Fruit fly (Drosophila melanogaster) whole organism, embryonic: Measurements from ENCODE around the gene alphaTub67C.
A peak's percentile ranks its signal among the peaks of the same experiment; 100 is the strongest.

Source experiments
- ATbp ChIP-seq: fragments of 200-800 bp; sonication (Bioruptor generic); optimal IDR thresholded peaks from 2 replicates; lab custom pipeline; 2017; ENCODE audit warnings: missing biosample characterization, mild to moderate bottlenecking, missing genetic modification characterization, missing genetic modification reagents
- BtbVII ChIP-seq: fragments of 200-800 bp; sonication (Bioruptor generic); optimal IDR thresholded peaks from 3 replicates; lab custom pipeline; 2017; ENCODE audit warnings: missing biosample characterization, mild to moderate bottlenecking, missing genetic modification characterization
- Bteb2 ChIP-seq: fragments of 200-800 bp; sonication (Bioruptor generic); optimal IDR thresholded peaks from 2 replicates; lab custom pipeline; 2016; ENCODE audit warnings: missing biosample characterization, missing genetic modification characterization
- CG11085 ChIP-seq: fragments of 200-800 bp; sonication (Bioruptor generic); IDR thresholded peaks from 2 replicates; pipeline ENCODE4 v1.3.6; 2022; ENCODE audit warnings: missing biosample characterization, missing genetic modification characterization
- CG11504 ChIP-seq: fragments of 200-800 bp; sonication (Bioruptor generic); optimal IDR thresholded peaks from 3 replicates; lab custom pipeline; 2019; ENCODE audit warnings: missing biosample characterization, mild to moderate bottlenecking, missing genetic modification characterization, moderate library complexity
- CG12104 ChIP-seq: fragments of 200-800 bp; sonication (Bioruptor generic); optimal IDR thresholded peaks from 3 replicates; lab custom pipeline; 2016; ENCODE audit warnings: missing biosample characterization, missing genetic modification characterization
- CG15514 ChIP-seq: fragments of 200-800 bp; sonication (Bioruptor generic); optimal IDR thresholded peaks from 3 replicates; lab custom pipeline; 2017; ENCODE audit warnings: missing biosample characterization, missing genetic modification characterization, mild to moderate bottlenecking, moderate library complexity, missing genetic modification reagents
- CG17912 ChIP-seq: fragments of 200-800 bp; sonication (Bioruptor generic); optimal IDR thresholded peaks from 2 replicates; lab custom pipeline; 2018; ENCODE audit warnings: missing biosample characterization, mild to moderate bottlenecking, missing genetic modification characterization
- CG2116 ChIP-seq: fragments of 200-800 bp; sonication (Bioruptor generic); optimal IDR thresholded peaks from 3 replicates; lab custom pipeline; 2018; ENCODE audit warnings: missing biosample characterization, mild to moderate bottlenecking, missing genetic modification characterization
- CG2875 ChIP-seq: fragments of 200-800 bp; sonication (Bioruptor generic); optimal IDR thresholded peaks from 2 replicates; lab custom pipeline; 2017; ENCODE audit warnings: missing biosample characterization, mild to moderate bottlenecking, missing genetic modification characterization, missing genetic modification reagents
- CG31441 ChIP-seq: fragments of 200-800 bp; sonication (Bioruptor generic); IDR thresholded peaks from 2 replicates; pipeline ENCODE4 v1.3.6; 2022; ENCODE audit warnings: missing biosample characterization, missing genetic modification characterization
- CG33557 ChIP-seq: fragments of 200-800 bp; sonication (Bioruptor generic); optimal IDR thresholded peaks from 2 replicates; lab custom pipeline; 2019; ENCODE audit warnings: missing biosample characterization, mild to moderate bottlenecking, missing genetic modification characterization, moderate library complexity
- CG4854 ChIP-seq: fragments of 200-800 bp; sonication (Bioruptor generic); optimal IDR thresholded peaks from 2 replicates; lab custom pipeline; 2016; ENCODE audit warnings: missing biosample characterization, missing genetic modification characterization, inconsistent platforms
- CG5245 ChIP-seq: fragments of 200-800 bp; sonication (Bioruptor generic); optimal IDR thresholded peaks from 3 replicates; lab custom pipeline; 2016; ENCODE audit warnings: missing biosample characterization, missing genetic modification characterization
- CG7372 ChIP-seq: fragments of 200-800 bp; sonication (Bioruptor generic); IDR thresholded peaks from 2 replicates; pipeline ENCODE4 v1.3.6; 2022; ENCODE audit warnings: missing biosample characterization, missing genetic modification characterization
- CG8290 ChIP-seq, 3 experiments: fragments of 200-800 bp; sonication (Bioruptor generic); optimal IDR thresholded peaks; 2 replicates each; lab custom pipeline; 2016 to 2019; ENCODE audit warnings: missing biosample characterization in 3 of 3, missing genetic modification characterization in 3 of 3, mild to moderate bottlenecking in 2 of 3, moderate library complexity in 1 of 3
- CG8944 ChIP-seq: fragments of 200-800 bp; sonication (Bioruptor generic); optimal IDR thresholded peaks from 3 replicates; lab custom pipeline; 2016; ENCODE audit warnings: missing biosample characterization, missing genetic modification characterization
- D ChIP-seq, 2 experiments: fragments of 200-800 bp in 1 of 2; fragments of >200 bp in 1 of 2; sonication (Bioruptor generic) in 1 of 2; optimal IDR thresholded peaks; 2 replicates in 1 of 2; 3 replicates in 1 of 2; lab custom pipeline; 2017; ENCODE audit warnings: mild to moderate bottlenecking in 1 of 2, missing biosample characterization in 1 of 2, missing genetic modification characterization in 1 of 2, missing genetic modification reagents in 1 of 2
- Fer2 ChIP-seq: fragments of 200-800 bp; sonication (Bioruptor generic); optimal IDR thresholded peaks from 2 replicates; lab custom pipeline; 2018; ENCODE audit warnings: missing biosample characterization, mild to moderate bottlenecking, missing genetic modification characterization, moderate library complexity
- GATAe ChIP-seq: fragments of 200-800 bp; sonication (Bioruptor generic); conservative IDR thresholded peaks from 2 replicates; pipeline ENCODE4 v1.3.6; 2022; ENCODE audit warnings: missing biosample characterization, missing genetic modification characterization
- HLH3B ChIP-seq: fragments of 200-800 bp; sonication (Bioruptor generic); IDR thresholded peaks from 2 replicates; pipeline ENCODE4 v1.3.6; 2022; ENCODE audit warnings: missing biosample characterization, missing genetic modification characterization
- Hand ChIP-seq: fragments of 200-800 bp; sonication (Bioruptor generic); optimal IDR thresholded peaks from 2 replicates; lab custom pipeline; 2017; ENCODE audit warnings: mild to moderate bottlenecking, missing biosample characterization, missing genetic modification reagents, missing genetic modification characterization
- Hsf ChIP-seq: fragments of 200-800 bp; sonication (Bioruptor generic); optimal IDR thresholded peaks from 3 replicates; lab custom pipeline; 2016; ENCODE audit warnings: missing biosample characterization, missing genetic modification characterization
- Jarid2 ChIP-seq: fragments of 200-800 bp; sonication (Bioruptor generic); optimal IDR thresholded peaks from 3 replicates; lab custom pipeline; 2017; ENCODE audit warnings: mild to moderate bottlenecking, missing biosample characterization, missing genetic modification reagents, missing genetic modification characterization
- Lhr ChIP-seq: fragments of 200-800 bp; sonication (Bioruptor generic); optimal IDR thresholded peaks from 3 replicates; lab custom pipeline; 2017; ENCODE audit warnings: mild to moderate bottlenecking, missing biosample characterization, missing genetic modification reagents, missing genetic modification characterization
- NC2α ChIP-seq: fragments of 200-800 bp; sonication (Bioruptor generic); optimal IDR thresholded peaks from 2 replicates; lab custom pipeline; 2016; ENCODE audit warnings: missing biosample characterization, missing genetic modification characterization
- Nf-YB ChIP-seq: fragments of 200-800 bp; sonication (Bioruptor generic); optimal IDR thresholded peaks from 3 replicates; lab custom pipeline; 2019; ENCODE audit warnings: missing biosample characterization, mild to moderate bottlenecking, missing genetic modification characterization, moderate library complexity
- Optix ChIP-seq: fragments of 200-800 bp; sonication (Bioruptor generic); IDR thresholded peaks from 3 replicates; pipeline ENCODE4 v1.3.6; 2022; ENCODE audit warnings: missing biosample characterization, missing genetic modification characterization
- Stat92E ChIP-seq, 3 experiments: fragments of >200 bp in 2 of 3; fragments of 200-800 bp in 1 of 3; sonication (Bioruptor generic) in 1 of 3; optimal IDR thresholded peaks; 2 replicates each; lab custom pipeline; 2017 to 2019; ENCODE audit warnings: missing biosample characterization in 3 of 3, missing genetic modification characterization in 3 of 3, mild to moderate bottlenecking in 1 of 3, moderate library complexity in 1 of 3
- ase ChIP-seq: fragments of 200-800 bp; sonication (Bioruptor generic); IDR thresholded peaks from 3 replicates; pipeline ENCODE4 v1.3.6; 2022; ENCODE audit warnings: missing biosample characterization, missing genetic modification characterization
- ash1 ChIP-seq: fragments of 200-800 bp; sonication (Bioruptor generic); optimal IDR thresholded peaks from 2 replicates; lab custom pipeline; 2018; ENCODE audit warnings: missing biosample characterization, mild to moderate bottlenecking, missing genetic modification characterization
- br ChIP-seq: fragments of >200 bp; optimal IDR thresholded peaks from 2 replicates; lab custom pipeline; 2017
- dmrt11E ChIP-seq: fragments of 200-800 bp; sonication (Bioruptor generic); optimal IDR thresholded peaks from 3 replicates; lab custom pipeline; 2018; ENCODE audit warnings: missing biosample characterization, mild to moderate bottlenecking, missing genetic modification characterization, moderate library complexity
- gcm2 ChIP-seq: fragments of 200-800 bp; sonication (Bioruptor generic); optimal IDR thresholded peaks from 2 replicates; lab custom pipeline; 2016; ENCODE audit warnings: missing biosample characterization, missing genetic modification characterization
- gfzf ChIP-seq: fragments of 200-800 bp; sonication (Bioruptor generic); optimal IDR thresholded peaks from 2 replicates; lab custom pipeline; 2016; ENCODE audit warnings: missing biosample characterization, mild to moderate bottlenecking, missing genetic modification characterization, moderate library complexity
- hth ChIP-seq: fragments of >200 bp; optimal IDR thresholded peaks from 2 replicates; lab custom pipeline; 2017; ENCODE audit warnings: inconsistent platforms
- jigr1 ChIP-seq: fragments of 200-800 bp; sonication (Bioruptor generic); IDR thresholded peaks from 3 replicates; pipeline ENCODE4 v1.3.6; 2022; ENCODE audit warnings: missing biosample characterization, missing genetic modification characterization
- kay ChIP-seq: fragments of 200-800 bp; sonication (Bioruptor generic); optimal IDR thresholded peaks from 2 replicates; lab custom pipeline; 2016; ENCODE audit warnings: missing biosample characterization, missing genetic modification characterization
- luna ChIP-seq: fragments of 200-800 bp; sonication (Bioruptor generic); optimal IDR thresholded peaks from 2 replicates; lab custom pipeline; 2016; ENCODE audit warnings: missing biosample characterization, missing genetic modification characterization
- org-1 ChIP-seq: fragments of 200-800 bp; sonication (Bioruptor generic); optimal IDR thresholded peaks from 2 replicates; lab custom pipeline; 2017; ENCODE audit warnings: missing biosample characterization, missing genetic modification characterization
- pfk ChIP-seq: fragments of 200-800 bp; sonication (Bioruptor generic); optimal IDR thresholded peaks from 2 replicates; lab custom pipeline; 2018; ENCODE audit warnings: missing biosample characterization, mild to moderate bottlenecking, missing genetic modification characterization, moderate library complexity
- seq ChIP-seq: fragments of 200-800 bp; sonication (Bioruptor generic); IDR thresholded peaks from 2 replicates; pipeline ENCODE4 v1.3.6; 2022; ENCODE audit warnings: missing biosample characterization, missing genetic modification characterization
- sqz ChIP-seq: fragments of 200-800 bp; sonication (Bioruptor generic); optimal IDR thresholded peaks from 3 replicates; lab custom pipeline; 2018; ENCODE audit warnings: missing biosample characterization, mild to moderate bottlenecking, missing genetic modification characterization
- tgo ChIP-seq: fragments of 200-800 bp; sonication (Bioruptor generic); IDR thresholded peaks from 3 replicates; pipeline ENCODE4 v1.3.6; 2022; ENCODE audit warnings: missing biosample characterization, missing genetic modification characterization
- tio ChIP-seq: fragments of 200-800 bp; sonication (Bioruptor generic); optimal IDR thresholded peaks from 2 replicates; lab custom pipeline; 2017; ENCODE audit warnings: missing biosample characterization, missing genetic modification characterization, inconsistent platforms
- unpg ChIP-seq: fragments of 200-800 bp; sonication (Bioruptor generic); optimal IDR thresholded peaks from 3 replicates; lab custom pipeline; 2018; ENCODE audit warnings: missing biosample characterization, mild to moderate bottlenecking, missing genetic modification characterization, moderate library complexity
- wdn ChIP-seq: fragments of 200-800 bp; sonication (Bioruptor generic); IDR thresholded peaks from 2 replicates; pipeline ENCODE4 v1.3.6; 2022; ENCODE audit warnings: missing biosample characterization, missing genetic modification characterization
- wek ChIP-seq: fragments of 200-800 bp; sonication (Bioruptor generic); optimal IDR thresholded peaks from 3 replicates; lab custom pipeline; 2018; ENCODE audit warnings: missing biosample characterization, mild to moderate bottlenecking, missing genetic modification characterization, moderate library complexity
- wor ChIP-seq: fragments of 200-800 bp; sonication (Bioruptor generic); IDR thresholded peaks from 2 replicates; pipeline ENCODE4 v1.3.6; 2022; ENCODE audit warnings: missing biosample characterization, missing genetic modification characterization
- zfh2 ChIP-seq: fragments of 200-800 bp; sonication (Bioruptor generic); optimal IDR thresholded peaks from 2 replicates; lab custom pipeline; 2016; ENCODE audit warnings: missing biosample characterization, missing genetic modification characterization

The alphaTub67C gene

dm6 chr3L:9723108-9723507, 42.0 kb downstream of the alphaTub67C start, which contains the start of the genes nbs and defl (continued):
- TF ChIP-seq NC2α (GFP tag; lab: Kevin White, UChicago) (no peak), GATAe (GFP tag; lab: Robert Waterston, UW) (peak; percentile 73), kay (GFP tag; lab: Kevin White, UChicago) (peak; percentile 35), Hand (GFP tag; lab: Kevin White, UChicago) (no peak), CG33557 (peak; percentile 16), pfk (GFP tag; lab: Kevin White, UChicago) (no peak), br (lab: Kevin White, UChicago) (no peak), luna (GFP tag; lab: Kevin White, UChicago) (peak; percentile 43), CG5245 (GFP tag; lab: Kevin White, UChicago) (peak; percentile 32), gfzf (GFP tag; lab: Kevin White, UChicago) (peak; percentile 63), dmrt11E (peak; percentile 53), ase (GFP tag; lab: Robert Waterston, UW) (peak; percentile 62; the same call in 2 of the 3 replicates), BtbVII (GFP tag; lab: Kevin White, UChicago) (no peak), CG8944 (GFP tag; lab: Kevin White, UChicago) (peak; percentile 50), Nf-YB (GFP tag; lab: Kevin White, UChicago) (no peak), ATbp (no peak), Optix (no peak), jigr1 (no peak), Bteb2 (GFP tag; lab: Kevin White, UChicago) (peak; percentile 54), wor (GFP tag; lab: Robert Waterston, UW) (no peak), wdn (GFP tag; lab: Robert Waterston, UW) (0 out of 2 replicates have a peak, but pooled peaks have one; percentile 15), Fer2 (tag; lab: Kevin White, UChicago) (peak; percentile 55), CG17912 (GFP tag; lab: Kevin White, UChicago) (no peak), CG12104 (peak; percentile 53), wek (GFP tag; lab: Kevin White, UChicago) (no peak), tio (GFP tag; lab: Kevin White, UChicago) (no peak), Stat92E (GFP tag; optimal IDR thresholded peaks at IDR 0.05; lab: Kevin White, UChicago) (no peak), CG11504 (tag; lab: Kevin White, UChicago) (no peak), zfh2 (GFP tag; lab: Kevin White, UChicago) (peak; percentile 77), CG4854 (peak; percentile 48), D (optimal IDR thresholded peaks at IDR 0.05; lab: Kevin White, UChicago) (no peak), D (GFP tag; optimal IDR thresholded peaks at IDR 0.05; lab: Kevin White, UChicago) (no peak), tgo (GFP tag; lab: Robert Waterston, UW) (peak; percentile 72; the same call in 2 of the 3 replicates), HLH3B (GFP tag; lab: Robert Waterston, UW) (peak; percentile 63), seq (GFP tag; lab: Robert Waterston, UW) (peak; percentile 39; the same call in 1 of the 2 replicates), Lhr (no peak), CG7372 (GFP tag; lab: Robert Waterston, UW) (peak; percentile 68), CG2116 (GFP tag; lab: Kevin White, UChicago) (peak; percentile 7), CG8290 (GFP tag; optimal IDR thresholded peaks at IDR 0.05; lab: Kevin White, UChicago) (peak; percentile 70), CG8290 (tag; optimal IDR thresholded peaks at IDR 0.05; lab: Kevin White, UChicago) (no peak), Hsf (GFP tag; lab: Kevin White, UChicago) (peak; percentile 74), gcm2 (GFP tag; lab: Kevin White, UChicago) (no peak), CG15514 (no peak), ash1 (GFP tag; lab: Kevin White, UChicago) (no peak), CG31441 (GFP tag; lab: Robert Waterston, UW) (no peak; the same call in none of the 2 replicates), sqz (no peak), unpg (GFP tag; lab: Kevin White, UChicago) (no peak), hth (no peak), org-1 (no peak), CG11085 (GFP tag; lab: Robert Waterston, UW) (peak; percentile 49; the same call in 1 of the 2 replicates), Jarid2 (no peak), CG2875 (no peak)
